Fruit fly (Drosophila melanogaster) whole organism, pupa: Measurements from ENCODE around the gene plx.

Experiments
- CG10348 ChIP-seq: fragments of 200-800 bp; sonication (Bioruptor generic); IDR thresholded peaks from 2 replicates; pipeline ENCODE4 v1.3.6; 2022; ENCODE audit warnings: missing biosample characterization, missing genetic modification characterization
- CG12605 ChIP-seq: fragments of 200-800 bp; sonication (Bioruptor generic); IDR thresholded peaks from 2 replicates; pipeline ENCODE4 v1.3.6; 2022; ENCODE audit warnings: missing biosample characterization, missing genetic modification characterization
- CG13204 ChIP-seq: fragments of 200-800 bp; sonication (Bioruptor generic); optimal IDR thresholded peaks from 2 replicates; lab custom pipeline; 2018; ENCODE audit warnings: missing biosample characterization, mild to moderate bottlenecking, missing genetic modification characterization, moderate library complexity
- CG14655 ChIP-seq: fragments of 200-800 bp; sonication (Bioruptor generic); optimal IDR thresholded peaks from 3 replicates; lab custom pipeline; 2017; ENCODE audit warnings: mild to moderate bottlenecking, missing biosample characterization, missing genetic modification reagents, missing genetic modification characterization
- CG15710 ChIP-seq: fragments of 200-800 bp; sonication (Bioruptor generic); optimal IDR thresholded peaks from 2 replicates; lab custom pipeline; 2018; ENCODE audit warnings: missing biosample characterization, mild to moderate bottlenecking, missing genetic modification characterization, moderate library complexity
- CG17806 ChIP-seq: fragments of 200-800 bp; sonication (Bioruptor generic); optimal IDR thresholded peaks from 2 replicates; lab custom pipeline; 2018; ENCODE audit warnings: missing biosample characterization, mild to moderate bottlenecking, missing genetic modification characterization, moderate library complexity
- CG32121 ChIP-seq: fragments of 200-800 bp; sonication (Bioruptor generic); IDR thresholded peaks from 2 replicates; pipeline ENCODE4 v1.3.6; 2022; ENCODE audit warnings: missing biosample characterization, missing genetic modification characterization
- CG34367 ChIP-seq: fragments of 200-800 bp; sonication (Bioruptor generic); optimal IDR thresholded peaks from 2 replicates; lab custom pipeline; 2018; ENCODE audit warnings: missing biosample characterization, mild to moderate bottlenecking, missing genetic modification characterization
- CG4496 ChIP-seq: fragments of 200-800 bp; sonication (Bioruptor generic); IDR thresholded peaks from 3 replicates; pipeline ENCODE4 v1.3.6; 2022; ENCODE audit warnings: missing biosample characterization, missing genetic modification characterization
- CG8159 ChIP-seq: fragments of 200-800 bp; sonication (Bioruptor generic); optimal IDR thresholded peaks from 3 replicates; lab custom pipeline; 2018; ENCODE audit warnings: missing biosample characterization, mild to moderate bottlenecking, missing genetic modification characterization, moderate library complexity
- CG8301 ChIP-seq: fragments of 200-800 bp; sonication (Bioruptor generic); optimal IDR thresholded peaks from 2 replicates; lab custom pipeline; 2018; ENCODE audit warnings: missing biosample characterization, mild to moderate bottlenecking, missing genetic modification characterization
- CG9948 ChIP-seq: fragments of 200-800 bp; sonication (Bioruptor generic); optimal IDR thresholded peaks from 2 replicates; lab custom pipeline; 2018; ENCODE audit warnings: missing biosample characterization, mild to moderate bottlenecking, missing genetic modification characterization, moderate library complexity
- D1 ChIP-seq: fragments of 200-800 bp; sonication (Bioruptor generic); optimal IDR thresholded peaks from 2 replicates; lab custom pipeline; 2018; ENCODE audit warnings: missing biosample characterization, mild to moderate bottlenecking, missing genetic modification characterization, moderate library complexity
- EcR ChIP-seq: fragments of 200-800 bp; sonication (Bioruptor generic); optimal IDR thresholded peaks from 3 replicates; lab custom pipeline; 2019; ENCODE audit warnings: missing biosample characterization, missing genetic modification characterization, mild to moderate bottlenecking, moderate library complexity, missing genetic modification reagents
- Ets98B ChIP-seq: fragments of 200-800 bp; sonication (Bioruptor generic); IDR thresholded peaks from 2 replicates; pipeline ENCODE4 v1.3.6; 2022; ENCODE audit warnings: missing biosample characterization, missing genetic modification characterization
- Pif1A ChIP-seq: fragments of 200-800 bp; sonication (Bioruptor generic); optimal IDR thresholded peaks from 3 replicates; lab custom pipeline; 2016; ENCODE audit warnings: missing biosample characterization, missing genetic modification characterization
- Pif1B ChIP-seq: fragments of 200-800 bp; sonication (Bioruptor generic); optimal IDR thresholded peaks from 3 replicates; lab custom pipeline; 2016; ENCODE audit warnings: missing biosample characterization, missing genetic modification characterization
- Snoo ChIP-seq: fragments of 200-800 bp; sonication (Bioruptor generic); optimal IDR thresholded peaks from 3 replicates; lab custom pipeline; 2017; ENCODE audit warnings: missing biosample characterization, mild to moderate bottlenecking, missing genetic modification characterization, inconsistent platforms
- fd96Ca ChIP-seq: fragments of 200-800 bp; sonication (Bioruptor generic); IDR thresholded peaks from 3 replicates; pipeline ENCODE4 v1.3.6; 2022; ENCODE audit warnings: missing biosample characterization, missing genetic modification characterization
- gl ChIP-seq: fragments of 200-800 bp; sonication (Bioruptor generic); optimal IDR thresholded peaks from 2 replicates; lab custom pipeline; 2018; ENCODE audit warnings: missing biosample characterization, mild to moderate bottlenecking, missing genetic modification characterization
- rn ChIP-seq: fragments of 200-800 bp; sonication (Bioruptor generic); IDR thresholded peaks from 2 replicates; pipeline ENCODE4 v1.3.6; 2022; ENCODE audit warnings: missing biosample characterization, missing genetic modification characterization

Gene plx

dm6 chr3R:5659829-5660197 lies 25.8 kb upstream of the plx start, which contains the start of gene CG2182:
Gene CG2182 (minus strand): TSS chr3R:5659912.
- no peak for TF ChIP-seq CG4496
- TF ChIP-seq, all 21 proteins: peak for 0

dm6 chr3R:5660198-5660893 lies 25.3 kb upstream of the plx start, which contains the start of gene Wdr33:
Gene Wdr33 (plus strand): TSS chr3R:5660635.
- peak; percentile 45 for TF ChIP-seq CG9948
- TF ChIP-seq Ets98B (GFP tag; lab: Robert Waterston, UW): 0 out of 2 replicates have a peak, but pooled peaks have one; percentile 6
- peak; percentile 47; the same call in 2 of the 3 replicates for TF ChIP-seq CG4496
- TF ChIP-seq gl (tag; lab: Kevin White, UChicago): no peak
- peak; percentile 20 for TF ChIP-seq CG17806
- TF ChIP-seq CG13204: no peak
- no peak for TF ChIP-seq CG8301 (tag; lab: Kevin White, UChicago)
- peak; percentile 37 for TF ChIP-seq CG8159 (tag; lab: Kevin White, UChicago)
- peak; percentile 33 for TF ChIP-seq Snoo
- TF ChIP-seq EcR: no peak
- TF ChIP-seq CG15710: peak; percentile 22
- no peak for TF ChIP-seq CG12605 (GFP tag; lab: Robert Waterston, UW)

dm6 chr3R:5668928-5669739 lies 16.5 kb upstream of the plx start, which contains the start of the genes Xe7 and Atg17:
Gene Xe7 (minus strand): TSS chr3R:5669334.
Gene Atg17 (plus strand): TSS chr3R:5669713.
- peak; percentile 83 for TF ChIP-seq rn (GFP tag; lab: Robert Waterston, UW)
- TF ChIP-seq CG9948: peak; percentile 89
- TF ChIP-seq CG34367 (tag; lab: Kevin White, UChicago): peak; percentile 80
- TF ChIP-seq Pif1A (GFP tag; lab: Kevin White, UChicago): peak; percentile 87
- TF ChIP-seq CG8159 (tag; lab: Kevin White, UChicago): peak; percentile 88
- TF ChIP-seq Ets98B (GFP tag; lab: Robert Waterston, UW): peak; percentile 85
- TF ChIP-seq CG4496: peak; percentile 90
- no peak for TF ChIP-seq EcR
- peak; percentile 86 for TF ChIP-seq CG17806
- no peak for TF ChIP-seq CG14655 (GFP tag; lab: Kevin White, UChicago)
- peak; percentile 88 for TF ChIP-seq CG32121 (GFP tag; lab: Robert Waterston, UW)
- peak; percentile 83 for TF ChIP-seq Pif1B (GFP tag; lab: Kevin White, UChicago)
- TF ChIP-seq CG15710: peak; percentile 92
- peak; percentile 93 for TF ChIP-seq fd96Ca
- TF ChIP-seq Snoo: peak; percentile 89
- TF ChIP-seq D1: no peak
- TF ChIP-seq CG8301 (tag; lab: Kevin White, UChicago): peak; percentile 86
- peak; percentile 39 for TF ChIP-seq gl (tag; lab: Kevin White, UChicago)
- TF ChIP-seq CG10348 (GFP tag; lab: Robert Waterston, UW): peak; percentile 79; the same call in 1 of the 2 replicates
- TF ChIP-seq CG12605 (GFP tag; lab: Robert Waterston, UW): peak; percentile 60
- no peak for TF ChIP-seq CG13204

dm6 chr3R:5669740-5670659 lies 15.7 kb upstream of the plx start:
- no peak for TF ChIP-seq gl (tag; lab: Kevin White, UChicago)
- no peak for TF ChIP-seq rn (GFP tag; lab: Robert Waterston, UW)
- TF ChIP-seq CG14655 (GFP tag; lab: Kevin White, UChicago): no peak
- TF ChIP-seq CG12605 (GFP tag; lab: Robert Waterston, UW): no peak
- TF ChIP-seq CG8159 (tag; lab: Kevin White, UChicago): no peak
- no peak for TF ChIP-seq fd96Ca
- no peak for TF ChIP-seq CG9948
- no peak for TF ChIP-seq EcR
- TF ChIP-seq CG13204: no peak
- no peak for TF ChIP-seq D1
- no peak for TF ChIP-seq CG15710
- TF ChIP-seq Ets98B (GFP tag; lab: Robert Waterston, UW): no peak
- TF ChIP-seq CG32121 (GFP tag; lab: Robert Waterston, UW): no peak
- no peak for TF ChIP-seq CG17806
- no peak for TF ChIP-seq CG10348 (GFP tag; lab: Robert Waterston, UW)
- TF ChIP-seq CG34367 (tag; lab: Kevin White, UChicago): no peak
- no peak for TF ChIP-seq Pif1B (GFP tag; lab: Kevin White, UChicago)
- TF ChIP-seq Pif1A (GFP tag; lab: Kevin White, UChicago): no peak

dm6 chr3R:5670660-5671264 lies 14.9 kb upstream of the plx start:
- TF ChIP-seq CG15710 (peak; percentile 24), CG10348 (GFP tag; lab: Robert Waterston, UW) (no peak), gl (tag; lab: Kevin White, UChicago) (peak; percentile 30), CG17806 (peak; percentile 0), CG14655 (GFP tag; lab: Kevin White, UChicago) (peak; percentile 33), rn (GFP tag; lab: Robert Waterston, UW) (no peak), CG8159 (tag; lab: Kevin White, UChicago) (peak; percentile 18)
